Worm (Caenorhabditis elegans): ENCODE data around the gene ZK262.2.

ZK262.2 gene

ce11 chrV:18371579-18371978 is 41.2 kb downstream of the ZK262.2 start, which contains the start of gene C08E8.4:
TSS of gene C08E8.4 (plus strand) at chrV:18371846.
- TF ChIP-seq egl-27 (tag; optimal IDR thresholded peaks at IDR 0.05) (no peak), elt-2 (tag; optimal IDR thresholded peaks at IDR 0.05) (peak; percentile 67), pqm-1 (tag; optimal IDR thresholded peaks at IDR 0.05) (peak; percentile 80), pha-4 (tag; optimal IDR thresholded peaks at IDR 0.05) (peak; percentile 75), ztf-4 (tag; optimal IDR thresholded peaks at IDR 0.05) (no peak), jun-1 (tag; optimal IDR thresholded peaks at IDR 0.05) (peak; percentile 28)

- TF ChIP-seq ztf-4 (tag; optimal IDR thresholded peaks at IDR 0.05): no peak
- no peak for TF ChIP-seq aly-2 (tag; optimal IDR thresholded peaks at IDR 0.05)
- no peak for TF ChIP-seq egl-5 (tag; optimal IDR thresholded peaks at IDR 0.05)
- no peak for TF ChIP-seq nhr-77 (tag; optimal IDR thresholded peaks at IDR 0.05)
- no peak for TF ChIP-seq lsy-12 (tag; optimal IDR thresholded peaks at IDR 0.05)
- no peak for TF ChIP-seq unc-39 (tag; optimal IDR thresholded peaks at IDR 0.05)
- TF ChIP-seq fkh-2 (tag; optimal IDR thresholded peaks at IDR 0.05): no peak
- no peak for TF ChIP-seq egl-27 (tag; optimal IDR thresholded peaks at IDR 0.05)
These were observed 41.8 kb downstream of the ZK262.2 start for ce11 chrV:18371028-18371427.

- TF ChIP-seq ceh-9 (tag; optimal IDR thresholded peaks at IDR 0.05) (no peak), ceh-28 (tag; optimal IDR thresholded peaks at IDR 0.05) (no peak), elt-1 (tag; optimal IDR thresholded peaks at IDR 0.05) (no peak), fkh-2 (tag; optimal IDR thresholded peaks at IDR 0.05) (no peak), nhr-28 (tag; optimal IDR thresholded peaks at IDR 0.05) (no peak), snpc-4 (tag; optimal IDR thresholded peaks at IDR 0.05) (no peak), skn-1 (tag; optimal IDR thresholded peaks at IDR 0.05) (no peak), unc-39 (tag; optimal IDR thresholded peaks at IDR 0.05) (no peak), elt-2 (tag; optimal IDR thresholded peaks at IDR 0.05) (no peak), mdl-1 (tag; optimal IDR thresholded peaks at IDR 0.05) (no peak), nhr-67 (tag; optimal IDR thresholded peaks at IDR 0.05) (no peak)
These were observed 44.5 kb downstream of the ZK262.2 start, which contains the start of gene C08E8.6 for ce11 chrV:18368322-18368721. TSS of gene C08E8.6 (minus strand) at chrV:18368422.

ce11 chrV:18364558-18364957 is 48.2 kb downstream of the ZK262.2 start, which contains the start of gene C08E8.9:
TSS of gene C08E8.9 (plus strand) at chrV:18364858.
- TF ChIP-seq elt-3 (tag; optimal IDR thresholded peaks at IDR 0.05): no peak
- no peak for TF ChIP-seq fos-1 (tag; optimal IDR thresholded peaks at IDR 0.05)
- TF ChIP-seq zag-1 (tag; optimal IDR thresholded peaks at IDR 0.05): no peak
- TF ChIP-seq elt-2 (tag; optimal IDR thresholded peaks at IDR 0.05): no peak
- TF ChIP-seq nhr-237 (tag; optimal IDR thresholded peaks at IDR 0.05): no peak
- no peak for TF ChIP-seq daf-12 (tag; optimal IDR thresholded peaks at IDR 0.05)
- no peak for TF ChIP-seq lsy-12 (tag; optimal IDR thresholded peaks at IDR 0.05)
- no peak for TF ChIP-seq tbx-2 (tag; optimal IDR thresholded peaks at IDR 0.05)
- TF ChIP-seq mdl-1 (tag; optimal IDR thresholded peaks at IDR 0.05): no peak
- TF ChIP-seq aly-2 (tag; optimal IDR thresholded peaks at IDR 0.05): no peak
- TF ChIP-seq sea-2 (GFP tag; optimal IDR thresholded peaks at IDR 0.05): no peak

- TF ChIP-seq R02D3.7 (tag; optimal IDR thresholded peaks at IDR 0.05) (no peak), ceh-28 (tag; optimal IDR thresholded peaks at IDR 0.05) (no peak), unc-62 (GFP tag; optimal IDR thresholded peaks at IDR 0.05) (no peak), ama-1 (optimal IDR thresholded peaks at IDR 0.05) (no peak)
These were observed 50.4 kb downstream of the ZK262.2 start, which contains the start of gene C08E8.1 for ce11 chrV:18362402-18362801. TSS of gene C08E8.1 (minus strand) at chrV:18362502.
